Fruit fly (Drosophila melanogaster): Measurements from ENCODE around the gene CG7990.

Gene CG7990

dm6 chrX:19155922-19156437 lies 45.8 kb downstream of the CG7990 start (continued):
- TF ChIP-seq CG13287 (GFP tag; IDR thresholded peaks at IDR 0.05; ENCODE audit: partially characterized antibody) (no peak), Elba2 (GFP tag; optimal IDR thresholded peaks at IDR 0.05) (peak; percentile 67), CG8765 (GFP tag; IDR thresholded peaks at IDR 0.05) (peak; percentile 90), sens-2 (GFP tag; IDR thresholded peaks at IDR 0.05) (peak; percentile 67), nerfin-1 (tag; optimal IDR thresholded peaks at IDR 0.05) (peak; percentile 79), CG18476 (GFP tag; optimal IDR thresholded peaks at IDR 0.05) (peak; percentile 61), luna (GFP tag; optimal IDR thresholded peaks at IDR 0.05) (no peak), CG4730 (GFP tag; IDR thresholded peaks at IDR 0.05) (peak; percentile 79), CHES-1-like (GFP tag; optimal IDR thresholded peaks at IDR 0.05) (no peak), Gug (GFP tag; IDR thresholded peaks at IDR 0.05) (peak; percentile 63; the same call in 3 of the 4 replicates), CG6683 (GFP tag; optimal IDR thresholded peaks at IDR 0.05) (peak; percentile 48), pita (GFP tag; optimal IDR thresholded peaks at IDR 0.05) (no peak), ttk (GFP tag; IDR thresholded peaks at IDR 0.05) (peak; percentile 72), cwo (GFP tag; optimal IDR thresholded peaks at IDR 0.05) (peak; percentile 45), btn (GFP tag; optimal IDR thresholded peaks at IDR 0.05) (peak; percentile 9), CG34376 (GFP tag; optimal IDR thresholded peaks at IDR 0.05) (no peak), E2f2 (GFP tag; IDR thresholded peaks at IDR 0.05) (peak; percentile 38; the same call in 1 of the 2 replicates), bab2 (GFP tag; optimal IDR thresholded peaks at IDR 0.05) (peak; percentile 29), vnd (GFP tag; IDR thresholded peaks at IDR 0.05; ENCODE audit: partially characterized antibody) (no peak), CG13123 (GFP tag; optimal IDR thresholded peaks at IDR 0.05) (peak; percentile 67), aop (GFP tag; IDR thresholded peaks at IDR 0.05) (no peak), otp (GFP tag; IDR thresholded peaks at IDR 0.05) (peak; percentile 87), CG13624 (GFP tag; optimal IDR thresholded peaks at IDR 0.05) (no peak), HLHmδ (GFP tag; optimal IDR thresholded peaks at IDR 0.05) (no peak), CG3163 (GFP tag; optimal IDR thresholded peaks at IDR 0.05) (no peak), Hr39 (optimal IDR thresholded peaks at IDR 0.05) (no peak), amos (GFP tag; IDR thresholded peaks at IDR 0.05; ENCODE audit: partially characterized antibody) (no peak), stc (GFP tag; IDR thresholded peaks at IDR 0.05) (peak; percentile 58; the same call in 1 of the 2 replicates), CG16779 (GFP tag; IDR thresholded peaks at IDR 0.05) (0 out of 2 replicates have a peak, but pooled peaks have one; percentile 44), CG30403 (GFP tag; optimal IDR thresholded peaks at IDR 0.05) (peak; percentile 79), Asciz (GFP tag; optimal IDR thresholded peaks at IDR 0.05) (peak; percentile 54), ci (GFP tag; IDR thresholded peaks at IDR 0.05) (peak; percentile 83), org-1 (GFP tag; optimal IDR thresholded peaks at IDR 0.05) (peak; percentile 68), Adf1 (GFP tag; IDR thresholded peaks at IDR 0.05) (peak; percentile 23; the same call in 1 of the 2 replicates), CG4820 (GFP tag; optimal IDR thresholded peaks at IDR 0.05) (peak; percentile 83), Poxn (GFP tag; IDR thresholded peaks at IDR 0.05) (no peak), Sox100B (GFP tag; optimal IDR thresholded peaks at IDR 0.05) (peak; percentile 75), CG11723 (GFP tag; optimal IDR thresholded peaks at IDR 0.05) (peak; percentile 33), Sry-δ (GFP tag; optimal IDR thresholded peaks at IDR 0.05) (no peak), pzg (GFP tag; optimal IDR thresholded peaks at IDR 0.05) (no peak), NK7.1 (GFP tag; optimal IDR thresholded peaks at IDR 0.05) (no peak), Rx (GFP tag; IDR thresholded peaks at IDR 0.05) (peak; percentile 64), gce (GFP tag; IDR thresholded peaks at IDR 0.05) (no peak), lmd (GFP tag; IDR thresholded peaks at IDR 0.05) (peak; percentile 83), jing (GFP tag; optimal IDR thresholded peaks at IDR 0.05) (peak; percentile 50), Deaf1 (tag; optimal IDR thresholded peaks at IDR 0.05) (peak; percentile 48), CG10366 (GFP tag; IDR thresholded peaks at IDR 0.05) (peak; percentile 64), sc (optimal IDR thresholded peaks at IDR 0.05) (no peak), sc (GFP tag; optimal IDR thresholded peaks at IDR 0.05) (peak; percentile 73), CG17359 (tag; optimal IDR thresholded peaks at IDR 0.05) (peak; percentile 73), CG3838 (GFP tag; optimal IDR thresholded peaks at IDR 0.05) (no peak), CG2120 (GFP tag; optimal IDR thresholded peaks at IDR 0.05) (peak; percentile 52)

Data from whole organism, embryonic.